Worm (Caenorhabditis elegans) whole organism, young adult: ENCODE results near the gene F13E6.1.

Experiments
- B0019.2 ChIP-seq: fragments of 200-800 bp; sonication (Bioruptor generic); conservative IDR thresholded peaks from 2 replicates; pipeline ENCODE4 v1.3.6; 2022; ENCODE audit warnings: missing genetic modification reagents, missing genetic modification characterization, missing compliant biosample characterization
- B0035.1 ChIP-seq: sonication (generic microtip); optimal IDR thresholded peaks from 2 replicates; lab custom pipeline; 2016; ENCODE audit warnings: missing genetic modification characterization, mild to moderate bottlenecking, missing compliant biosample characterization, missing genotype, missing genetic modification reagents
- C06A6.2 ChIP-seq: fragments of 200-800 bp; sonication (Bioruptor generic); conservative IDR thresholded peaks from 2 replicates; pipeline ENCODE4 v1.3.6; 2022; ENCODE audit warnings: missing genetic modification characterization, missing compliant biosample characterization
- F23B12.7 ChIP-seq: sonication (generic microtip); optimal IDR thresholded peaks from 2 replicates; lab custom pipeline; 2017; ENCODE audit warnings: missing genetic modification characterization, mild to moderate bottlenecking, missing compliant biosample characterization, antibody characterized with exemption, moderate library complexity; ENCODE audit not compliant: insufficient read depth
- F52B5.7 ChIP-seq: sonication (generic microtip); optimal IDR thresholded peaks from 2 replicates; lab custom pipeline; 2016; ENCODE audit warnings: mild to moderate bottlenecking, missing genetic modification characterization, missing compliant biosample characterization
- F57A8.1 ChIP-seq: fragments of 200-800 bp; sonication (Bioruptor generic); optimal IDR thresholded peaks from 2 replicates; lab custom pipeline; 2018; ENCODE audit warnings: mild to moderate bottlenecking, missing genetic modification characterization, moderate library complexity, missing compliant biosample characterization
- T07F8.4 ChIP-seq: sonication (generic microtip); optimal IDR thresholded peaks from 2 replicates; lab custom pipeline; 2016; ENCODE audit warnings: mild to moderate bottlenecking, missing genetic modification characterization, moderate library complexity, missing compliant biosample characterization
- Y53F4B.3 ChIP-seq: fragments of 200-800 bp; sonication (Bioruptor generic); IDR thresholded peaks from 2 replicates; pipeline ENCODE4 v1.3.6; 2022; ENCODE audit warnings: missing genetic modification reagents, missing genetic modification characterization, missing compliant biosample characterization
- Y67H2A.10 ChIP-seq: fragments of 200-800 bp; sonication (Bioruptor generic); conservative IDR thresholded peaks from 2 replicates; pipeline ENCODE4 v1.3.6; 2022; ENCODE audit warnings: missing genetic modification reagents, missing genetic modification characterization, missing compliant biosample characterization
- attf-5 ChIP-seq: fragments of 200-800 bp; sonication (Bioruptor generic); optimal IDR thresholded peaks from 2 replicates; lab custom pipeline; 2018; ENCODE audit warnings: mild to moderate bottlenecking, missing genetic modification characterization, missing compliant biosample characterization
- attf-6 ChIP-seq: fragments of 200-800 bp; sonication (Bioruptor generic); IDR thresholded peaks from 2 replicates; pipeline ENCODE4 v1.3.6; 2022; ENCODE audit warnings: missing genetic modification reagents, missing genetic modification characterization, missing compliant biosample characterization
- ceh-27 ChIP-seq: fragments of 200-800 bp; sonication (Bioruptor generic); optimal IDR thresholded peaks from 2 replicates; lab custom pipeline; 2018; ENCODE audit warnings: mild to moderate bottlenecking, missing genetic modification characterization, moderate library complexity, missing compliant biosample characterization
- ceh-40 ChIP-seq: fragments of 200-800 bp; sonication (Bioruptor generic); IDR thresholded peaks from 2 replicates; pipeline ENCODE4 v1.3.6; 2022; ENCODE audit warnings: missing genetic modification characterization, missing compliant biosample characterization
- ceh-58 ChIP-seq: fragments of 200-800 bp; sonication (Bioruptor generic); IDR thresholded peaks from 2 replicates; pipeline ENCODE4 v1.3.6; 2022; ENCODE audit warnings: missing genetic modification characterization, missing compliant biosample characterization
- chd-7 ChIP-seq: sonication (generic microtip); optimal IDR thresholded peaks from 2 replicates; lab custom pipeline; 2016; ENCODE audit warnings: mild to moderate bottlenecking, missing genetic modification characterization, moderate library complexity, missing compliant biosample characterization
- die-1 ChIP-seq: sonication (generic microtip); optimal IDR thresholded peaks from 2 replicates; lab custom pipeline; 2016; ENCODE audit warnings: missing genotype, mild to moderate bottlenecking, missing genetic modification characterization, missing compliant biosample characterization
- dox-1 ChIP-seq: fragments of 200-800 bp; sonication (Bioruptor generic); IDR thresholded peaks from 2 replicates; pipeline ENCODE4 v1.3.6; 2022; ENCODE audit warnings: missing genetic modification reagents, missing genetic modification characterization, missing compliant biosample characterization
- egl-18 ChIP-seq: fragments of 200-800 bp; sonication (Bioruptor generic); IDR thresholded peaks from 2 replicates; pipeline ENCODE4 v1.3.6; 2022; ENCODE audit warnings: missing genetic modification reagents, missing genetic modification characterization, missing compliant biosample characterization
- him-1 ChIP-seq: sonication (generic microtip); optimal IDR thresholded peaks from 2 replicates; lab custom pipeline; 2016; ENCODE audit warnings: missing genotype, missing genetic modification reagents, missing genetic modification characterization, missing compliant biosample characterization
- hlh-26 ChIP-seq: fragments of 200-800 bp; sonication (Bioruptor generic); conservative IDR thresholded peaks from 2 replicates; pipeline ENCODE4 v1.3.6; 2022; ENCODE audit warnings: missing genetic modification reagents, missing genetic modification characterization, missing compliant biosample characterization
- hmg-1.2 ChIP-seq: fragments of 200-800 bp; sonication (Bioruptor generic); IDR thresholded peaks from 2 replicates; pipeline ENCODE4 v1.3.6; 2022; ENCODE audit warnings: missing genetic modification reagents, missing genetic modification characterization, missing compliant biosample characterization
- hmg-20 ChIP-seq: fragments of 200-800 bp; sonication (Bioruptor generic); IDR thresholded peaks from 2 replicates; pipeline ENCODE4 v1.3.6; 2022; ENCODE audit warnings: missing genetic modification reagents, missing genetic modification characterization, missing compliant biosample characterization
- hrde-1 ChIP-seq: sonication (generic microtip); optimal IDR thresholded peaks from 2 replicates; lab custom pipeline; 2016; ENCODE audit warnings: missing genetic modification characterization, mild to moderate bottlenecking, missing compliant biosample characterization, moderate library complexity, missing genotype, missing genetic modification reagents, borderline replicate concordance
- lin-54 ChIP-seq: fragments of 200-800 bp; sonication (Bioruptor generic); optimal IDR thresholded peaks from 2 replicates; lab custom pipeline; 2018; ENCODE audit warnings: mild to moderate bottlenecking, missing genetic modification characterization, missing compliant biosample characterization
- lir-1 ChIP-seq: fragments of 200-800 bp; sonication (Bioruptor generic); conservative IDR thresholded peaks from 2 replicates; pipeline ENCODE4 v1.3.6; 2022; ENCODE audit warnings: missing genetic modification reagents, missing genetic modification characterization, missing compliant biosample characterization
- lsl-1 ChIP-seq: fragments of 200-800 bp; sonication (Bioruptor generic); optimal IDR thresholded peaks from 2 replicates; lab custom pipeline; 2018; ENCODE audit warnings: mild to moderate bottlenecking, missing genetic modification characterization, moderate library complexity, missing compliant biosample characterization
- lsy-27 ChIP-seq: sonication (generic microtip); optimal IDR thresholded peaks from 2 replicates; lab custom pipeline; 2017; ENCODE audit warnings: missing genetic modification characterization, mild to moderate bottlenecking, missing compliant biosample characterization, antibody characterized with exemption, missing genotype, borderline replicate concordance; ENCODE audit not compliant: insufficient read depth
- madf-10 ChIP-seq: sonication (generic microtip); optimal IDR thresholded peaks from 2 replicates; lab custom pipeline; 2016; ENCODE audit warnings: mild to moderate bottlenecking, missing genetic modification characterization, missing compliant biosample characterization
- madf-3 ChIP-seq: fragments of 200-800 bp; sonication (Bioruptor generic); IDR thresholded peaks from 2 replicates; pipeline ENCODE4 v1.3.6; 2022; ENCODE audit warnings: missing genetic modification reagents, missing genetic modification characterization, missing compliant biosample characterization
- madf-6 ChIP-seq: fragments of 200-800 bp; sonication (Bioruptor generic); IDR thresholded peaks from 2 replicates; pipeline ENCODE4 v1.3.6; 2022; ENCODE audit warnings: missing genetic modification reagents, missing genetic modification characterization, missing compliant biosample characterization
- mes-4 ChIP-seq: sonication (generic microtip); optimal IDR thresholded peaks from 2 replicates; lab custom pipeline; 2016; ENCODE audit warnings: missing genotype, missing genetic modification characterization, missing compliant biosample characterization
- mxl-1 ChIP-seq: sonication (generic microtip); optimal IDR thresholded peaks from 2 replicates; lab custom pipeline; 2016; ENCODE audit warnings: missing genetic modification characterization, missing compliant biosample characterization
- nfya-2 ChIP-seq: fragments of 200-800 bp; sonication (Bioruptor generic); IDR thresholded peaks from 2 replicates; pipeline ENCODE4 v1.3.6; 2022; ENCODE audit warnings: missing genetic modification reagents, missing genetic modification characterization, missing compliant biosample characterization
- nfyb-1 ChIP-seq: fragments of 200-800 bp; sonication (Bioruptor generic); IDR thresholded peaks from 2 replicates; pipeline ENCODE4 v1.3.6; 2022; ENCODE audit warnings: missing genetic modification reagents, missing genetic modification characterization, missing compliant biosample characterization
- nhr-90 ChIP-seq: sonication (generic microtip); optimal IDR thresholded peaks from 2 replicates; lab custom pipeline; 2016; ENCODE audit warnings: missing genotype, mild to moderate bottlenecking, missing genetic modification characterization, missing compliant biosample characterization
- pbrm-1 ChIP-seq: fragments of 200-800 bp; sonication (Bioruptor generic); IDR thresholded peaks from 2 replicates; pipeline ENCODE4 v1.3.6; 2022; ENCODE audit warnings: missing genetic modification reagents, missing genetic modification characterization, missing compliant biosample characterization
- rec-8 ChIP-seq, 2 experiments: sonication (generic microtip); optimal IDR thresholded peaks; 2 replicates each; lab custom pipeline; 2016; ENCODE audit warnings: mild to moderate bottlenecking in 2 of 2, missing genetic modification characterization in 2 of 2, missing genetic modification reagents in 2 of 2, missing genotype in 2 of 2, missing biosample characterization in 1 of 2, missing compliant biosample characterization in 1 of 2, moderate library complexity in 1 of 2
- sea-2 ChIP-seq: fragments of 200-800 bp; sonication (Bioruptor generic); IDR thresholded peaks from 2 replicates; pipeline ENCODE4 v1.3.6; 2022; ENCODE audit warnings: missing genetic modification characterization, missing compliant biosample characterization
- tbx-9 ChIP-seq: sonication (generic microtip); optimal IDR thresholded peaks from 2 replicates; lab custom pipeline; 2016; ENCODE audit warnings: borderline replicate concordance, missing genetic modification characterization, inconsistent platforms, missing compliant biosample characterization
- ztf-22 ChIP-seq: fragments of 200-800 bp; sonication (Bioruptor generic); optimal IDR thresholded peaks from 2 replicates; lab custom pipeline; 2018; ENCODE audit warnings: mild to moderate bottlenecking, missing genetic modification characterization, moderate library complexity, missing compliant biosample characterization

The F13E6.1 gene

DNA sequence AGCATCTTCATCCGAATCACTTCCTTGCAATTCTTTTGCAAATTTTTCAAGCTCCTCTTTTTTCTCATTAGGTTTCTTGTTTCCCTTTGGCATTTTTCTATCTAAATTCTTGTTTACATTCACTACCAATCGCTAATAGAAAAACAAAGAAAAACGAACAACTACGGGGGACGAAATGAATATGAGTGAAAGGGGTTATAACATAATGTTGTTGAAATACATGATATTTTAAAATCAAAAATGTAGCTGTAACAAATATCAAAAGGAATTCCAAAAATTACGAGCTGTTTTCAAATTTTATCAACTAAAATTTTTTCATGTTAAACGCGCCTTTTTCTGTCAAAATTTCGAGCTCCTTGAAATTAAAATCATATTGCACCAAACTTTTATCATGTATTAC is at the start of gene F13E6.1:
Gene F13E6.1, minus strand, starts transcription at position 101 of the 400 bp plus-strand sequence.
- no peak for TF ChIP-seq rec-8 (tag; optimal IDR thresholded peaks at IDR 0.05; lab: Kevin White, UChicago)
- TF ChIP-seq attf-6 (GFP tag; lab: Robert Waterston, UW) = no peak
- no peak for TF ChIP-seq nfyb-1
- no peak for TF ChIP-seq hmg-1.2 (GFP tag; lab: Robert Waterston, UW)
- no peak for TF ChIP-seq madf-3 (GFP tag; lab: Robert Waterston, UW)
- TF ChIP-seq C06A6.2 (GFP tag; lab: Robert Waterston, UW) = no peak
- TF ChIP-seq ceh-58 (GFP tag; lab: Robert Waterston, UW) = no peak
- TF ChIP-seq pbrm-1 (GFP tag; lab: Robert Waterston, UW) = no peak
- TF ChIP-seq die-1 (tag; lab: Kevin White, UChicago) = no peak
- TF ChIP-seq hlh-26 = no peak
- TF ChIP-seq attf-5 (GFP tag; lab: Kevin White, UChicago) = no peak
- TF ChIP-seq mes-4 (tag; lab: Kevin White, UChicago) = no peak
- TF ChIP-seq B0019.2 (GFP tag; lab: Robert Waterston, UW) = no peak
- no peak for TF ChIP-seq lsy-27 (tag; lab: Kevin White, UChicago)
- no peak for TF ChIP-seq ceh-27

- TF ChIP-seq nfya-2 (GFP tag; lab: Robert Waterston, UW) (no peak), chd-7 (tag; lab: Kevin White, UChicago) (no peak), B0035.1 (tag; lab: Kevin White, UChicago) (no peak), madf-6 (GFP tag; lab: Robert Waterston, UW) (no peak), hmg-1.2 (GFP tag; lab: Robert Waterston, UW) (no peak), madf-10 (no peak), lir-1 (GFP tag; lab: Robert Waterston, UW) (no peak), dox-1 (GFP tag; lab: Robert Waterston, UW) (no peak), egl-18 (GFP tag; lab: Robert Waterston, UW) (no peak), sea-2 (GFP tag; lab: Robert Waterston, UW) (no peak), Y67H2A.10 (GFP tag; lab: Robert Waterston, UW) (no peak), lsl-1 (GFP tag; lab: Kevin White, UChicago) (no peak), F52B5.7 (tag; lab: Kevin White, UChicago) (no peak), ceh-40 (no peak), nhr-90 (no peak), lin-54 (GFP tag; lab: Kevin White, UChicago) (no peak), tbx-9 (tag; lab: Kevin White, UChicago) (no peak)
Measured at ce11 chrX:10721954-10722353, 45.0 kb upstream of the F13E6.1 start, which contains the start of gene mbr-1. Gene mbr-1 (minus strand): TSS chrX:10722054.

ce11 chrX:10717019-10717418 is 40.1 kb upstream of the F13E6.1 start, which contains the start of gene T01C1.4:
Gene T01C1.4 (minus strand): TSS chrX:10717119.
- TF ChIP-seq ceh-58 (GFP tag; lab: Robert Waterston, UW) (no peak), him-1 (tag; lab: Kevin White, UChicago) (no peak), rec-8 (tag; optimal IDR thresholded peaks at IDR 0.05; lab: Kevin White, UChicago) (no peak), chd-7 (tag; lab: Kevin White, UChicago) (no peak), dox-1 (GFP tag; lab: Robert Waterston, UW) (no peak), hmg-1.2 (GFP tag; lab: Robert Waterston, UW) (no peak), F57A8.1 (GFP tag; lab: Kevin White, UChicago) (no peak), hmg-20 (no peak), mxl-1 (tag; lab: Kevin White, UChicago) (no peak), T07F8.4 (tag; lab: Kevin White, UChicago) (no peak), nhr-90 (no peak), Y53F4B.3 (GFP tag; lab: Robert Waterston, UW) (no peak), ztf-22 (GFP tag; lab: Kevin White, UChicago) (no peak), hrde-1 (no peak), F23B12.7 (tag; lab: Kevin White, UChicago) (no peak)
